Worm (Caenorhabditis elegans): ENCODE data around the gene ketn-1.

ce11 chrV:2757226-2757893 is 50.3 kb downstream of the ketn-1 start, which contains the start of gene srx-28:
- TF ChIP-seq R02D3.7 (tag; optimal IDR thresholded peaks at IDR 0.05) (no peak), unc-62 (GFP tag; optimal IDR thresholded peaks at IDR 0.05) (no peak), elt-1 (tag; optimal IDR thresholded peaks at IDR 0.05) (no peak), skn-1 (tag; optimal IDR thresholded peaks at IDR 0.05) (no peak), egl-27 (tag; optimal IDR thresholded peaks at IDR 0.05) (no peak), pha-4 (tag; optimal IDR thresholded peaks at IDR 0.05) (no peak)
